Fruit fly (Drosophila melanogaster) whole organism, pupa: ENCODE data around the gene CG5455.

Source experiments
- CG10348 ChIP-seq: fragments of 200-800 bp; sonication (Bioruptor generic); IDR thresholded peaks from 2 replicates; pipeline ENCODE4 v1.3.6; 2022; ENCODE audit warnings: missing biosample characterization, missing genetic modification characterization
- CG12605 ChIP-seq: fragments of 200-800 bp; sonication (Bioruptor generic); IDR thresholded peaks from 2 replicates; pipeline ENCODE4 v1.3.6; 2022; ENCODE audit warnings: missing biosample characterization, missing genetic modification characterization
- CG13204 ChIP-seq: fragments of 200-800 bp; sonication (Bioruptor generic); optimal IDR thresholded peaks from 2 replicates; lab custom pipeline; 2018; ENCODE audit warnings: missing biosample characterization, mild to moderate bottlenecking, missing genetic modification characterization, moderate library complexity
- CG14655 ChIP-seq: fragments of 200-800 bp; sonication (Bioruptor generic); optimal IDR thresholded peaks from 3 replicates; lab custom pipeline; 2017; ENCODE audit warnings: mild to moderate bottlenecking, missing biosample characterization, missing genetic modification reagents, missing genetic modification characterization
- CG15710 ChIP-seq: fragments of 200-800 bp; sonication (Bioruptor generic); optimal IDR thresholded peaks from 2 replicates; lab custom pipeline; 2018; ENCODE audit warnings: missing biosample characterization, mild to moderate bottlenecking, missing genetic modification characterization, moderate library complexity
- CG17806 ChIP-seq: fragments of 200-800 bp; sonication (Bioruptor generic); optimal IDR thresholded peaks from 2 replicates; lab custom pipeline; 2018; ENCODE audit warnings: missing biosample characterization, mild to moderate bottlenecking, missing genetic modification characterization, moderate library complexity
- CG32121 ChIP-seq: fragments of 200-800 bp; sonication (Bioruptor generic); IDR thresholded peaks from 2 replicates; pipeline ENCODE4 v1.3.6; 2022; ENCODE audit warnings: missing biosample characterization, missing genetic modification characterization
- CG34367 ChIP-seq: fragments of 200-800 bp; sonication (Bioruptor generic); optimal IDR thresholded peaks from 2 replicates; lab custom pipeline; 2018; ENCODE audit warnings: missing biosample characterization, mild to moderate bottlenecking, missing genetic modification characterization
- CG4496 ChIP-seq: fragments of 200-800 bp; sonication (Bioruptor generic); IDR thresholded peaks from 3 replicates; pipeline ENCODE4 v1.3.6; 2022; ENCODE audit warnings: missing biosample characterization, missing genetic modification characterization
- CG8159 ChIP-seq: fragments of 200-800 bp; sonication (Bioruptor generic); optimal IDR thresholded peaks from 3 replicates; lab custom pipeline; 2018; ENCODE audit warnings: missing biosample characterization, mild to moderate bottlenecking, missing genetic modification characterization, moderate library complexity
- CG8301 ChIP-seq: fragments of 200-800 bp; sonication (Bioruptor generic); optimal IDR thresholded peaks from 2 replicates; lab custom pipeline; 2018; ENCODE audit warnings: missing biosample characterization, mild to moderate bottlenecking, missing genetic modification characterization
- CG9948 ChIP-seq: fragments of 200-800 bp; sonication (Bioruptor generic); optimal IDR thresholded peaks from 2 replicates; lab custom pipeline; 2018; ENCODE audit warnings: missing biosample characterization, mild to moderate bottlenecking, missing genetic modification characterization, moderate library complexity
- D1 ChIP-seq: fragments of 200-800 bp; sonication (Bioruptor generic); optimal IDR thresholded peaks from 2 replicates; lab custom pipeline; 2018; ENCODE audit warnings: missing biosample characterization, mild to moderate bottlenecking, missing genetic modification characterization, moderate library complexity
- EcR ChIP-seq: fragments of 200-800 bp; sonication (Bioruptor generic); optimal IDR thresholded peaks from 3 replicates; lab custom pipeline; 2019; ENCODE audit warnings: missing biosample characterization, missing genetic modification characterization, mild to moderate bottlenecking, moderate library complexity, missing genetic modification reagents
- Ets98B ChIP-seq: fragments of 200-800 bp; sonication (Bioruptor generic); IDR thresholded peaks from 2 replicates; pipeline ENCODE4 v1.3.6; 2022; ENCODE audit warnings: missing biosample characterization, missing genetic modification characterization
- Pif1A ChIP-seq: fragments of 200-800 bp; sonication (Bioruptor generic); optimal IDR thresholded peaks from 3 replicates; lab custom pipeline; 2016; ENCODE audit warnings: missing biosample characterization, missing genetic modification characterization
- Pif1B ChIP-seq: fragments of 200-800 bp; sonication (Bioruptor generic); optimal IDR thresholded peaks from 3 replicates; lab custom pipeline; 2016; ENCODE audit warnings: missing biosample characterization, missing genetic modification characterization
- Snoo ChIP-seq: fragments of 200-800 bp; sonication (Bioruptor generic); optimal IDR thresholded peaks from 3 replicates; lab custom pipeline; 2017; ENCODE audit warnings: missing biosample characterization, mild to moderate bottlenecking, missing genetic modification characterization, inconsistent platforms
- fd96Ca ChIP-seq: fragments of 200-800 bp; sonication (Bioruptor generic); IDR thresholded peaks from 3 replicates; pipeline ENCODE4 v1.3.6; 2022; ENCODE audit warnings: missing biosample characterization, missing genetic modification characterization
- gl ChIP-seq: fragments of 200-800 bp; sonication (Bioruptor generic); optimal IDR thresholded peaks from 2 replicates; lab custom pipeline; 2018; ENCODE audit warnings: missing biosample characterization, mild to moderate bottlenecking, missing genetic modification characterization
- rn ChIP-seq: fragments of 200-800 bp; sonication (Bioruptor generic); IDR thresholded peaks from 2 replicates; pipeline ENCODE4 v1.3.6; 2022; ENCODE audit warnings: missing biosample characterization, missing genetic modification characterization

CG5455 gene

DNA sequence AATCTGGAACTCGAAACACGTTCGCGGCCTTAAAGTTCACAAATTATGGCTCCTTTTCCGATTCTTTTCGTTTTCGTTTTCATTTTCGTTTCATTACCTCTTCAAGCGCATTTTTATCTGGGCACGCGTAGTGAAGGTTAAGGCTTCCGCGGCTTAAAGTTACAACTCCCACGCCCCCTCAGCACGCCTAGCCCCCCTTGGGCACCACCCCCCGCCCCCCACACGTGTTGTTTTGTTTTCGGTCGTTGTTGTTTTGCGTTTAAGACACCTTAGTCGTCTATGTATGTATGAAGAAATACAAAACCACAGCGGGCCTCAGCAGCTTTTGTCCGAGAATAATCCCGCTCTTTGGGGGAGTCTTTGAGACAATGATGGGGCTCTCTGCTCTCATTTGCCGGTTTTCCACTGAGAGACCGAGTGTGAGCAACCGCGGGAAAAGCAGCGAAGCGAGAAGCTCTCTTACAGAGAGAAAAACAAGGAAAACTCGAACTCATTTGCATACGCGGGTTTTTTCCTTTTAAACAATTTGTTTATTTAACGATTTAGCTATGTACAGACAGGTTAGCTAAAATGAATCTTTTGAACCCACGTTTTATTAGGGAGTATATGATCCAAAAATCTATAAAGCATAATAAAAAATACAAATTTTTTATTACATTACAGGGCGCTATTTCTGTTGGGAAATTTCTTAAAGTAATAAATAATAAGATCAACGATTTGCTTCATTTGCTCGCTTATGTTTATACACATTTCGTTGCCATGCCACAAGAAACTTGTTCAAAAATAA is 1.0 kb downstream of the CG5455 start:
- TF ChIP-seq CG13204 (GFP tag; lab: Kevin White, UChicago) (peak; percentile 4), CG9948 (peak; percentile 52), Pif1A (GFP tag; lab: Kevin White, UChicago) (peak; percentile 40), CG8159 (tag; lab: Kevin White, UChicago) (peak; percentile 44), CG17806 (peak; percentile 44), CG32121 (GFP tag; lab: Robert Waterston, UW) (peak; percentile 72; the same call in 1 of the 2 replicates), CG12605 (GFP tag; lab: Robert Waterston, UW) (peak; percentile 44), CG4496 (GFP tag; lab: Robert Waterston, UW) (peak; percentile 74), CG15710 (peak; percentile 15), CG10348 (no peak), CG14655 (GFP tag; lab: Kevin White, UChicago) (peak; percentile 74), gl (tag; lab: Kevin White, UChicago) (peak; percentile 25), EcR (GFP tag; lab: Kevin White, UChicago) (peak; percentile 21), rn (GFP tag; lab: Robert Waterston, UW) (no peak), Ets98B (GFP tag; lab: Robert Waterston, UW) (peak; percentile 74), D1 (tag; lab: Kevin White, UChicago) (peak; percentile 9), fd96Ca (GFP tag; lab: Robert Waterston, UW) (peak; percentile 39; the same call in 1 of the 3 replicates), CG34367 (tag; lab: Kevin White, UChicago) (no peak), Pif1B (GFP tag; lab: Kevin White, UChicago) (peak; percentile 32), CG8301 (peak; percentile 63), Snoo (tag; lab: Kevin White, UChicago) (no peak)

DNA sequence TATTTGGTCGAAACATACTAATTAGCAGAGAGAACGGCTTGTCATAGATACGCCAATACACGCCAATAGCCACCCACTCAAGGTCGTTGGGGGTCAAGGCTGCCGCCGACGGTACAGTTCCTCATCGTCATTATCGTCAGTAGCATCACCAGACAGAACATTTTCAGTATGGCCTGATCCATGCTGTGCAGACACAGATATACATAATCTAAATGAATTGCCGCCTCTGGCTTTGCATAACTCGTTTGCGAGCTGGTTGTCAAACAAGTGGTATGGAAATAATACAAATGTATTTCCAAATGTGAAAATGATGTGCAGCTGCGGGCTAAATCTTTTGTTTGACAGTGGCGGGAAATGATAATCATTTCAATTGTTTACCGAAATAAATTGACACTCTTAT is 1.8 kb downstream of the CG5455 start:
- TF ChIP-seq D1 (tag; lab: Kevin White, UChicago) (no peak), CG9948 (no peak), Pif1B (GFP tag; lab: Kevin White, UChicago) (no peak), CG13204 (GFP tag; lab: Kevin White, UChicago) (no peak), rn (GFP tag; lab: Robert Waterston, UW) (no peak), Snoo (tag; lab: Kevin White, UChicago) (no peak), CG8159 (tag; lab: Kevin White, UChicago) (no peak), CG10348 (no peak), CG34367 (tag; lab: Kevin White, UChicago) (no peak), Pif1A (GFP tag; lab: Kevin White, UChicago) (no peak), CG32121 (GFP tag; lab: Robert Waterston, UW) (no peak), EcR (GFP tag; lab: Kevin White, UChicago) (no peak), CG15710 (no peak)
- TF ChIP-seq, all 21 proteins: peak for 0

DNA sequence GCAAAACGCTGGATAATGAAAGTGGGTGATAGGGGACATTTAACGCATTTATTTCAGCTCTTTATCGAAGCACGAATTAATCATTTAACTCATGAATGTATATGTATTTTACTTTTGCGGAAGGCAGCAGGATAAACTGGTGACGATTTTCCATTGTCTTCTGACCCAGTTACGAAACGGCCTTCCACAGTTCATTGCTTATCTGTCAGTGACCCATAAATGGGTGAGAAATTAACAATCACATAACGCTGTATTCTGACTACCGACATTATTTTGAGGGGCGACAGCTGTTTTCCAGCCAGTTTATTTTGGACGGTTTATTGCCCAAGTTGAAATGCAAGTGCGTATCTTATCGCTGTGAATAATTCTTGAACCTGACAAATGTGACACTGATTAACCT is 2.2 kb downstream of the CG5455 start:
- TF ChIP-seq EcR (GFP tag; lab: Kevin White, UChicago) (peak; percentile 79), CG8159 (tag; lab: Kevin White, UChicago) (no peak), CG13204 (GFP tag; lab: Kevin White, UChicago) (no peak), Snoo (tag; lab: Kevin White, UChicago) (no peak), CG32121 (GFP tag; lab: Robert Waterston, UW) (no peak), Ets98B (GFP tag; lab: Robert Waterston, UW) (no peak)
- TF ChIP-seq, all 21 proteins: peak for 1

DNA sequence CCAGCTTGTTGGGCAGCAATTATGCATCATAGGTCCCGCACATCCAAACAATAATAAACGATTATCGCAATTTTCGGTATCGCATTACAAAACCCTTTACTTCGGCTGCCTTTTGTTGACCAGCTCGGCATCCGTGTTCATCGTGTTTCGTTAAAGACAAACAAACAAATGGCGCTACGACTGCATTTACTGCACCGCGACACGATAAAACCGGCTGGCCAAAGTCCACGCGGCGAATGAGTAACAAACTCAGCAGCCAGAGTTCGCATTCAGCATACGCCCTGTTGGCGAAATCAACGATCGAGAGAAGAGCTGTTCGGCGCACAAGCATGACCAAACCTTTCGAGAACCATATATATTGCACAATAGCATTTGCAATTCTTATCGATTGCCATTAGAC is 3.0 kb downstream of the CG5455 start:
- peak; percentile 27; the same call in 1 of the 2 replicates for TF ChIP-seq Ets98B (GFP tag; lab: Robert Waterston, UW)
- TF ChIP-seq Snoo (tag; lab: Kevin White, UChicago) = peak; percentile 39
- TF ChIP-seq CG10348 = no peak
- no peak for TF ChIP-seq CG14655 (GFP tag; lab: Kevin White, UChicago)
- TF ChIP-seq EcR (GFP tag; lab: Kevin White, UChicago) = no peak
- TF ChIP-seq gl (tag; lab: Kevin White, UChicago) = peak; percentile 63
- peak; percentile 49 for TF ChIP-seq Pif1A (GFP tag; lab: Kevin White, UChicago)
- TF ChIP-seq CG17806 = no peak
- peak; percentile 73 for TF ChIP-seq CG4496 (GFP tag; lab: Robert Waterston, UW)
- no peak for TF ChIP-seq fd96Ca (GFP tag; lab: Robert Waterston, UW)
- no peak for TF ChIP-seq CG32121 (GFP tag; lab: Robert Waterston, UW)
- TF ChIP-seq CG8301 = peak; percentile 4
- TF ChIP-seq CG15710 = no peak
- TF ChIP-seq Pif1B (GFP tag; lab: Kevin White, UChicago) = peak; percentile 46
- no peak for TF ChIP-seq D1 (tag; lab: Kevin White, UChicago)
- TF ChIP-seq CG13204 (GFP tag; lab: Kevin White, UChicago) = peak; percentile 4
- TF ChIP-seq CG12605 (GFP tag; lab: Robert Waterston, UW) = peak; percentile 54; the same call in 1 of the 2 replicates
- TF ChIP-seq CG34367 (tag; lab: Kevin White, UChicago) = no peak
- TF ChIP-seq, all 21 proteins: peak for 9

DNA sequence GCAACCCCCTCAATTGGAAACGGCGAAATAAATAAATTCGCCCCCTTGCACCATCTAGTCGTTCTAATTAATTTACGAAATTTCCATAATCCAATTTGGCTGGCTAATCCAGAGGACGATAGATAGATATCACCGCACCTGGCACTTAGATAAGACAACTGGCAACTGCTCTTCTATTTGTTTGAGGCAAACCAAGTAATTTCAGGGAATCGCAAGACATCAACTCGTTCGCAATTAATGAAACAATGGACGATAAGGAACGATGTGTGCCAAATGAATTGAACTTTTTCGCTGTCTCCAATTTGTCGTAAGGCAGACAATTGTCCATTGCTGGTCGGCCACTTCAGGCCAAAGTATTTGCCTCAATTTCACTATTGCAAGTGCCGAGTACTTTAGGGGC is 3.8 kb downstream of the CG5455 start:
- TF ChIP-seq EcR (GFP tag; lab: Kevin White, UChicago) = no peak
- TF ChIP-seq Ets98B (GFP tag; lab: Robert Waterston, UW) = no peak
- TF ChIP-seq Pif1A (GFP tag; lab: Kevin White, UChicago) = no peak
- TF ChIP-seq Pif1B (GFP tag; lab: Kevin White, UChicago) = no peak
- no peak for TF ChIP-seq CG34367 (tag; lab: Kevin White, UChicago)
- no peak for TF ChIP-seq CG12605 (GFP tag; lab: Robert Waterston, UW)
- TF ChIP-seq, all 21 proteins: peak for 0
